Fruit fly (Drosophila melanogaster) whole organism, adult: ENCODE data around the gene CG4653.

Source experiments
- CG11617 ChIP-seq: fragments of 200-800 bp; sonication (Bioruptor generic); optimal IDR thresholded peaks from 2 replicates; lab custom pipeline; 2017; ENCODE audit warnings: mild to moderate bottlenecking, missing biosample characterization, missing genetic modification reagents, missing genetic modification characterization
- CG12768 ChIP-seq: fragments of 200-800 bp; sonication (Bioruptor generic); optimal IDR thresholded peaks from 2 replicates; lab custom pipeline; 2017; ENCODE audit warnings: missing biosample characterization, missing genetic modification characterization, mild to moderate bottlenecking, moderate library complexity, missing genetic modification reagents
- CG14711 ChIP-seq: fragments of 200-800 bp; sonication (Bioruptor generic); optimal IDR thresholded peaks from 2 replicates; lab custom pipeline; 2018; ENCODE audit warnings: missing biosample characterization, mild to moderate bottlenecking, missing genetic modification characterization, moderate library complexity
- CG1620 ChIP-seq: fragments of 200-800 bp; sonication (Bioruptor generic); optimal IDR thresholded peaks from 2 replicates; lab custom pipeline; 2016; ENCODE audit warnings: missing biosample characterization, missing genetic modification characterization
- CG33017 ChIP-seq: fragments of 200-800 bp; sonication (Bioruptor generic); optimal IDR thresholded peaks from 2 replicates; lab custom pipeline; 2018; ENCODE audit warnings: missing biosample characterization, mild to moderate bottlenecking, missing genetic modification characterization, moderate library complexity
- CG5204 ChIP-seq: fragments of 200-800 bp; sonication (Bioruptor generic); optimal IDR thresholded peaks from 2 replicates; lab custom pipeline; 2016; ENCODE audit warnings: missing biosample characterization, missing genetic modification characterization
- CG7045 ChIP-seq: fragments of 200-800 bp; sonication (Bioruptor generic); optimal IDR thresholded peaks from 2 replicates; lab custom pipeline; 2017; ENCODE audit warnings: missing biosample characterization, mild to moderate bottlenecking, missing genetic modification characterization
- CG7101 ChIP-seq: fragments of 200-800 bp; sonication (Bioruptor generic); optimal IDR thresholded peaks from 2 replicates; lab custom pipeline; 2018; ENCODE audit warnings: missing biosample characterization, mild to moderate bottlenecking, missing genetic modification characterization, moderate library complexity
- Clk ChIP-seq: fragments of 200-800 bp; sonication (Bioruptor generic); optimal IDR thresholded peaks from 2 replicates; lab custom pipeline; 2017; ENCODE audit warnings: missing biosample characterization, missing genetic modification characterization
- Crg-1 ChIP-seq: fragments of 200-800 bp; sonication (Bioruptor generic); optimal IDR thresholded peaks from 2 replicates; lab custom pipeline; 2016; ENCODE audit warnings: missing biosample characterization, missing genetic modification characterization
- Hr96 ChIP-seq: fragments of 200-800 bp; sonication (Bioruptor generic); optimal IDR thresholded peaks from 2 replicates; lab custom pipeline; 2016; ENCODE audit warnings: missing biosample characterization, missing genetic modification characterization
- Mnt ChIP-seq: fragments of 200-800 bp; sonication (Bioruptor generic); optimal IDR thresholded peaks from 2 replicates; lab custom pipeline; 2016; ENCODE audit warnings: missing biosample characterization, mild to moderate bottlenecking, missing genetic modification characterization
- bab1 ChIP-seq: fragments of 200-800 bp; sonication (Bioruptor generic); optimal IDR thresholded peaks from 3 replicates; lab custom pipeline; 2019; ENCODE audit warnings: missing biosample characterization, mild to moderate bottlenecking, missing genetic modification characterization, moderate library complexity
- cic ChIP-seq: fragments of 200-800 bp; sonication (Bioruptor generic); optimal IDR thresholded peaks from 2 replicates; lab custom pipeline; 2017; ENCODE audit warnings: missing biosample characterization, mild to moderate bottlenecking, missing genetic modification characterization, moderate library complexity
- cnc ChIP-seq, 2 experiments: fragments of >200 bp; optimal IDR thresholded peaks; 2 replicates each; lab custom pipeline; 2017
- kay ChIP-seq: fragments of 200-800 bp; sonication (Bioruptor generic); peaks from one replicate; lab custom pipeline; 2016; ENCODE audit warnings: missing biosample characterization, missing genetic modification characterization, borderline replicate concordance
- ovo ChIP-seq: fragments of 200-800 bp; sonication (Bioruptor generic); optimal IDR thresholded peaks from 2 replicates; lab custom pipeline; 2016; ENCODE audit warnings: missing biosample characterization, missing genetic modification characterization
- pad ChIP-seq: fragments of 200-800 bp; sonication (Bioruptor generic); optimal IDR thresholded peaks from 3 replicates; lab custom pipeline; 2017; ENCODE audit warnings: missing biosample characterization, missing genetic modification characterization, mild to moderate bottlenecking, moderate library complexity, missing genetic modification reagents
- tj ChIP-seq: fragments of 200-800 bp; sonication (Bioruptor generic); optimal IDR thresholded peaks from 3 replicates; lab custom pipeline; 2017; ENCODE audit warnings: missing biosample characterization, mild to moderate bottlenecking, missing genetic modification characterization, moderate library complexity
- toe ChIP-seq: fragments of 200-800 bp; sonication (Bioruptor generic); optimal IDR thresholded peaks from 2 replicates; lab custom pipeline; 2016; ENCODE audit warnings: missing biosample characterization, missing genetic modification characterization

The CG4653 gene

DNA sequence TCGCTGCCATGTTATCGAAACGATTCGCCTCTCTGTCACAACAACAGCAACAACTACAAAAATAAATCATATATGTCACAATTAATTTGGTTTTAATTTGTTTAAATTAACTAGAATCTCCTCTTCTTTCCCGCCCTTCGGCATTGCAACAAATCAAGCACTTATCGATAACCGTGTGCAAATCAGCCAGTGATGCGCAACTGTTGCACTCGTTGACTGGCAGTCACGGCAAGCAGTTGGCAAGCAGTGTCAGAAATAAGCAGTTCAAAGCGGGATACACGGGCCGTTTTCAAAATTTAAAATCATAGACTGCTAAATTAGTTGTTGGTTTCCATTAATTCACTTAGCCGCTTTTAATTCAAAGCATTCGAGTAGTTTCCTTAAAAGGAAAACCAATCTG is 20.1 kb upstream of the CG4653 start, which contains the start of gene Axs:
Axs (minus strand) TSS at position 131 of the 400 bp plus-strand sequence.
- TF ChIP-seq ovo (GFP tag; lab: Kevin White, UChicago) (no peak), CG1620 (GFP tag; lab: Kevin White, UChicago) (no peak), Hr96 (GFP tag; lab: Kevin White, UChicago) (no peak), bab1 (no peak), Clk (GFP tag; lab: Kevin White, UChicago) (no peak), CG12768 (GFP tag; lab: Kevin White, UChicago) (no peak), CG14711 (tag; lab: Kevin White, UChicago) (no peak), CG11617 (GFP tag; lab: Kevin White, UChicago) (no peak), CG33017 (no peak), kay (GFP tag; lab: Kevin White, UChicago) (no peak), Crg-1 (no peak), toe (no peak), cnc (optimal IDR thresholded peaks at IDR 0.05; lab: Kevin White, UChicago) (no peak), CG7101 (tag; lab: Kevin White, UChicago) (no peak), Mnt (GFP tag; lab: Kevin White, UChicago) (no peak), pad (GFP tag; lab: Kevin White, UChicago) (no peak), cic (GFP tag; lab: Kevin White, UChicago) (no peak)

DNA sequence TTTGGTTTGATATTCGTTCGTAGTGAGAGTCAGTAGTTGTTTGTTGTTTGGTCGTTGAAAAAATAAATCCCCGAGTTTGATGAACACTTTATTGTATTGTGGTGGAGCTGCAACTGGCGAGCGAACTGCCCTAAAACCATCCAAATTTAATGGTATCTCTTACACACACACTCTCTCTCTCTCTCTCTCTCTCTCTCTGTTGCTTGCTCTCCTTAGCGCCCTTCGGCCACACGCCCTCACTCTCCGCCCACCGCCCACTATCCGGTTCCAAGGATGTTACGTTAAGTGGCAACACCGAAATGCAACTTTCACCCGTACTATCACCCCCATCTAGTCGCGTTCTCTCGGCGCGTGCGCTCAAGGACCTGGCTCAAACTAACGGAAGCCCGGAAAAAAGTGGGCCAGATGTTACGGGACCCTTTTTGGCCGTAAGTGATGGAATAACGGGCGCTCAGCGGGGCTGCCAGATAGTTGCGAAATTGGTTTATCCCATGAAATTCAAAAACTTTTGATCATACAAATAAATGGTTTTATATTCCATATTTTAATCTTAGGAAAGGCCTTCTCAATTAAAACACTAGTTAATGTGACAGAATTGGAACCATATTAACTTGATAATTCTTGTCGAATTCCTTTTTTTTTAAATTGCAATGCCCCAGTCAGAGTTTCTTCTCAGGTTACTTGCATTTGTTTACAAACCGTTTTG is 16.3 kb upstream of the CG4653 start:
- TF ChIP-seq bab1 (no peak), toe (peak; percentile 25), kay (GFP tag; lab: Kevin White, UChicago) (no peak), CG7045 (GFP tag; lab: Kevin White, UChicago) (no peak)

DNA sequence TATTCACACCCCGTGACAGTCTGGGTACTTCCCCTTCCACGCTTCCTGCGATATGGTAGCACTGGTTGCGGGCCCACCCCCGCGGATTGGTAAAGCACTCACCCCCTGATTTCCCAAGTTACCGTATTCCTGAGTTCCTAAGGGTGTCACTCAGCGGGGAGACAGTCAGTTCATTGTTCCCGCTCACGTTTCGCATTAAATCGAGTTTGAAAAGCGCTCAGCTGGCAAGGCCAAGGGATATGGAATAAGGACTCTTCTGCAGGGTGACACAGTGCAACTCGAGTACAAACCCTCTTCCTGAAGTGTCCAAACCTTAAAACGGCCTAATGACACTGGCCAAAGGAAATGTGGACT is 15.8 kb upstream of the CG4653 start:
- no peak for TF ChIP-seq CG1620 (GFP tag; lab: Kevin White, UChicago)
- no peak for TF ChIP-seq CG7101 (tag; lab: Kevin White, UChicago)
- no peak for TF ChIP-seq ovo (GFP tag; lab: Kevin White, UChicago)
- TF ChIP-seq toe = no peak
- TF ChIP-seq kay (GFP tag; lab: Kevin White, UChicago) = no peak
- TF ChIP-seq cnc (optimal IDR thresholded peaks at IDR 0.05; lab: Kevin White, UChicago) = no peak
- no peak for TF ChIP-seq CG5204 (GFP tag; lab: Kevin White, UChicago)
- no peak for TF ChIP-seq bab1
- TF ChIP-seq CG33017 = no peak

DNA sequence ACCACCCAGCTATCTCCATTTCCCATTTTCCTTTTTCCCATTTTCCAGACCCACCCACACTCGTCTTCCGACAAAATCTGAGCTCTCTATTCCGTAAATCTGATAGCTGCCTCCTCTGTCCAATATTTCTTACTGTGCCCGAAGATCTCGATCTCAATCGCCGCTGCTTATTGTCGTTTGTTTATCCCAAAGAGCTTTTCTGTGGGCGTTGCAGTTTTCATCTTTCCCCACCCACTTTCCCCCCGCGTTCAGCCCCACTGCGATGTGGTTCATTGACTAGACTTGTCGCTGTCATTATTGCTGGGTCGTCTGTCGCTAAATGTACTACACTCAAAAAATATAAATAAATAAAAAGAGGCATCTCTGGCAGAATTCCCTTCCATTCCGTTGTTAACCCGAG is 14.5 kb upstream of the CG4653 start:
- TF ChIP-seq Hr96 (GFP tag; lab: Kevin White, UChicago) = no peak
- TF ChIP-seq toe = no peak
- no peak for TF ChIP-seq Mnt (GFP tag; lab: Kevin White, UChicago)
- peak; percentile 56 for TF ChIP-seq tj (GFP tag; lab: Kevin White, UChicago)
- TF ChIP-seq CG5204 (GFP tag; lab: Kevin White, UChicago) = no peak
- no peak for TF ChIP-seq Clk (GFP tag; lab: Kevin White, UChicago)

DNA sequence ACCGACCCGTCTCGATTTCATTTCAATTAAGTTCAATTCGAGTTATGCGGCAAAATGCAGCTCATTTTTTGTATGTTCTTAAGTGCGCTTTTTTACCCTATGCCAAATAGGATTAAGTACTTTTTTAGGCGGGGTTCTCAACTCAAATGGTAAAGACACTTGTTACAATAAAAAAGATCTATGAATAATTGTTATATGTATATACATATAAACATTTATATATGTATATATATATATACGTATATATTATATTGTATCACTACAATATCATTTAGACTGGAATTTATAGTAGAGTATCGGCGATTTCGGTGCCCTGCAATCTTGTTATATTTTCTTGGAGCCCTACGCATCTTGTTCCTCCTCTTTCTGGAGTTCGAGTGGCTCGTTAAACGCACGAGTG is 13.9 kb upstream of the CG4653 start:
- TF ChIP-seq Mnt (GFP tag; lab: Kevin White, UChicago) (no peak), Crg-1 (no peak), CG7101 (tag; lab: Kevin White, UChicago) (no peak), ovo (GFP tag; lab: Kevin White, UChicago) (no peak), CG7045 (GFP tag; lab: Kevin White, UChicago) (no peak), kay (GFP tag; lab: Kevin White, UChicago) (no peak), toe (no peak), pad (GFP tag; lab: Kevin White, UChicago) (no peak), CG5204 (GFP tag; lab: Kevin White, UChicago) (no peak), Hr96 (GFP tag; lab: Kevin White, UChicago) (no peak), CG1620 (GFP tag; lab: Kevin White, UChicago) (no peak), Clk (GFP tag; lab: Kevin White, UChicago) (no peak), tj (GFP tag; lab: Kevin White, UChicago) (no peak), CG12768 (GFP tag; lab: Kevin White, UChicago) (no peak), CG14711 (tag; lab: Kevin White, UChicago) (no peak), cic (GFP tag; lab: Kevin White, UChicago) (no peak), cnc (optimal IDR thresholded peaks at IDR 0.05; lab: Kevin White, UChicago) (no peak)

DNA sequence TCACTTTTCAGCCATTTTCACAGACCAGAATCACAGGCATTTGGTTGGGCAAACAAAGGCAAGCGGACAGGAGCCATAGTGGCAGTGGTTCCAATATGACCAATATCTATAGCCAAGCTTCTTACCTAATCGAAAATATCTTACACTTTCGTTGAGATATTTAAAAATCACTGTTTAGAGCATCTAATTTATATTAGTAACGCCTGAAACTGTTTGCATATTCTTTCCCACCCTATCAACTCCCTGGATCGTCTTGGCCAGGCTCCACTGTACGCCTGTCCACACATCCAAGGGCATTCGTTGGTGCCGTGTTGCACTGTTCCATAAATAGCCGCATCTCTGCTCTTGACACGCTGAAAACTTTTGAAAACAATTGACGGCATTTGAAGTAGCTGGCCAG is 13.4 kb upstream of the CG4653 start:
- TF ChIP-seq cnc (optimal IDR thresholded peaks at IDR 0.05; lab: Kevin White, UChicago) = no peak
- no peak for TF ChIP-seq tj (GFP tag; lab: Kevin White, UChicago)
- no peak for TF ChIP-seq Mnt (GFP tag; lab: Kevin White, UChicago)
- TF ChIP-seq CG14711 (tag; lab: Kevin White, UChicago) = no peak
- no peak for TF ChIP-seq CG7045 (GFP tag; lab: Kevin White, UChicago)

- TF ChIP-seq bab1 (peak; percentile 66), Crg-1 (no peak), pad (GFP tag; lab: Kevin White, UChicago) (peak; percentile 22), kay (GFP tag; lab: Kevin White, UChicago) (no peak), CG14711 (tag; lab: Kevin White, UChicago) (peak; percentile 71), toe (no peak), cnc (optimal IDR thresholded peaks at IDR 0.05; lab: Kevin White, UChicago) (no peak), Clk (GFP tag; lab: Kevin White, UChicago) (peak; percentile 19), cic (GFP tag; lab: Kevin White, UChicago) (no peak), CG11617 (GFP tag; lab: Kevin White, UChicago) (no peak), Mnt (GFP tag; lab: Kevin White, UChicago) (no peak), Hr96 (GFP tag; lab: Kevin White, UChicago) (no peak), CG33017 (peak; percentile 61), CG7045 (GFP tag; lab: Kevin White, UChicago) (peak; percentile 64), CG1620 (GFP tag; lab: Kevin White, UChicago) (no peak), ovo (GFP tag; lab: Kevin White, UChicago) (no peak), CG7101 (tag; lab: Kevin White, UChicago) (peak; percentile 73), CG5204 (GFP tag; lab: Kevin White, UChicago) (peak; percentile 54), tj (GFP tag; lab: Kevin White, UChicago) (peak; percentile 6), CG12768 (GFP tag; lab: Kevin White, UChicago) (peak; percentile 42)
These were observed 12.4 kb upstream of the CG4653 start for dm6 chrX:16691440-16691839.
